Fruit fly (Drosophila melanogaster): ENCODE results near the gene Qtzl.
A peak's percentile ranks its signal among the peaks of the same experiment; 100 is the strongest.
"Not testable (repeated sequence)": the region's sequence is repeated elsewhere in the genome, so short reads cannot be mapped to it uniquely, and the experiment has no call there.

Gene Qtzl

dm6 chr2L:11989210-11989609 is 6.3 kb upstream of the Qtzl start:
- TF ChIP-seq Hnf4 (GFP tag; optimal IDR thresholded peaks at IDR 0.05): no peak
- no peak for TF ChIP-seq psq (GFP tag; optimal IDR thresholded peaks at IDR 0.05)
- no peak for TF ChIP-seq sage (GFP tag; optimal IDR thresholded peaks at IDR 0.05)
- no peak for TF ChIP-seq woc (GFP tag; optimal IDR thresholded peaks at IDR 0.05)
- no peak for TF ChIP-seq foxo (GFP tag; optimal IDR thresholded peaks at IDR 0.05)
- no peak for TF ChIP-seq fru (GFP tag; optimal IDR thresholded peaks at IDR 0.05)
- no peak for TF ChIP-seq jim (GFP tag; optimal IDR thresholded peaks at IDR 0.05)
- TF ChIP-seq Rel (GFP tag; optimal IDR thresholded peaks at IDR 0.05): no peak
- no peak for TF ChIP-seq Rel (tag; optimal IDR thresholded peaks at IDR 0.05)
- TF ChIP-seq Dfd (GFP tag; optimal IDR thresholded peaks at IDR 0.05): no peak
- TF ChIP-seq CG9705 (GFP tag; optimal IDR thresholded peaks at IDR 0.05): no peak
- TF ChIP-seq pan (optimal IDR thresholded peaks at IDR 0.05): no peak
- TF ChIP-seq Hr83 (GFP tag; optimal IDR thresholded peaks at IDR 0.05; ENCODE audit: poor library complexity, severe bottlenecking): no peak
- TF ChIP-seq dmrt93B (GFP tag; optimal IDR thresholded peaks at IDR 0.05): no peak
- no peak for TF ChIP-seq Abd-B (GFP tag; optimal IDR thresholded peaks at IDR 0.05)
- TF ChIP-seq brk (GFP tag; optimal IDR thresholded peaks at IDR 0.05): no peak
- no peak for TF ChIP-seq lola (GFP tag; optimal IDR thresholded peaks at IDR 0.05)
- TF ChIP-seq rgr (GFP tag; optimal IDR thresholded peaks at IDR 0.05): no peak
- no peak for TF ChIP-seq h (GFP tag; optimal IDR thresholded peaks at IDR 0.05)
- TF ChIP-seq br (GFP tag; optimal IDR thresholded peaks at IDR 0.05): no peak
- TF ChIP-seq dl (GFP tag; optimal IDR thresholded peaks at IDR 0.05; ENCODE audit: insufficient read depth in 1 of 2, partially characterized antibody in 2 of 2): no peak

- no peak for TF ChIP-seq pan (optimal IDR thresholded peaks at IDR 0.05)
- no peak for TF ChIP-seq usp (GFP tag; optimal IDR thresholded peaks at IDR 0.05)
- TF ChIP-seq N (GFP tag; optimal IDR thresholded peaks at IDR 0.05): no peak
- TF ChIP-seq woc (GFP tag; optimal IDR thresholded peaks at IDR 0.05): no peak
- TF ChIP-seq Rel (GFP tag; optimal IDR thresholded peaks at IDR 0.05): no peak
- TF ChIP-seq Rel (tag; optimal IDR thresholded peaks at IDR 0.05): no peak
- no peak for TF ChIP-seq brk (GFP tag; optimal IDR thresholded peaks at IDR 0.05)
- no peak for TF ChIP-seq GATAd (GFP tag; optimal IDR thresholded peaks at IDR 0.05)
- no peak for TF ChIP-seq CG32264 (GFP tag; optimal IDR thresholded peaks at IDR 0.05)
- TF ChIP-seq Mio (GFP tag; optimal IDR thresholded peaks at IDR 0.05): no peak
Measured at dm6 chr2L:11989729-11990128, 5.8 kb upstream of the Qtzl start, which contains the start of the genes zuc and dgt2. Gene zuc, minus strand, starts transcription at chr2L:11989882. Gene dgt2, plus strand, starts transcription at chr2L:11989936.

- no peak for TF ChIP-seq fru (GFP tag; optimal IDR thresholded peaks at IDR 0.05)
- TF ChIP-seq Myc (optimal IDR thresholded peaks at IDR 0.05): peak; percentile 10
Measured at dm6 chr2L:11990458-11991065, 5.0 kb upstream of the Qtzl start, which contains the start of gene escl. Gene escl, plus strand, starts transcription at chr2L:11990927.

dm6 chr2L:11992602-11993001 is 2.9 kb upstream of the Qtzl start, which contains the start of gene Ada1-2:
Gene Ada1-2, plus strand, starts transcription at chr2L:11992902.
- TF ChIP-seq Jra (GFP tag; optimal IDR thresholded peaks at IDR 0.05); brk (GFP tag; optimal IDR thresholded peaks at IDR 0.05); Hr83 (GFP tag; optimal IDR thresholded peaks at IDR 0.05; ENCODE audit: poor library complexity, severe bottlenecking): not testable (repeated sequence)

dm6 chr2L:11996509-11996908 is 969 bp downstream of the Qtzl start, which contains the start of gene Ada1-1:
Gene Ada1-1, plus strand, starts transcription at chr2L:11996809.
- not testable (repeated sequence) for TF ChIP-seq HLH106 (tag; optimal IDR thresholded peaks at IDR 0.05); Hnf4 (GFP tag; optimal IDR thresholded peaks at IDR 0.05); Hr78 (GFP tag; optimal IDR thresholded peaks at IDR 0.05)

dm6 chr2L:11999240-11999704 is 3.7 kb downstream of the Qtzl start, which contains the start of the genes CG18787 and Nfs1:
Gene CG18787, minus strand, starts transcription at chr2L:11999340.
Gene Nfs1, plus strand, starts transcription at chr2L:11999654.
- TF ChIP-seq jim, CG32264, Dfd (GFP tag; optimal IDR thresholded peaks at IDR 0.05): not testable (repeated sequence)
